Fruit fly (Drosophila melanogaster): ENCODE data around the gene Sxl.

- no peak for TF ChIP-seq CrebA (GFP tag; optimal IDR thresholded peaks at IDR 0.05; ENCODE audit: borderline replicate concordance)
- TF ChIP-seq Sp1 (GFP tag; optimal IDR thresholded peaks at IDR 0.05): no peak
These were observed 11.3 kb downstream of the Sxl start for dm6 chrX:7086539-7086938.
